Worm (Caenorhabditis elegans) whole organism, L1 larva: ENCODE data around the gene C33D3.3.
A peak's percentile ranks its signal among the peaks of the same experiment; 100 is the strongest.

Experiments used
- C04F5.9 ChIP-seq: sonication (generic microtip); optimal IDR thresholded peaks from 2 replicates; lab custom pipeline; 2016; ENCODE audit warnings: missing genetic modification characterization, missing compliant biosample characterization
- C16A3.4 ChIP-seq: fragments of 150-350 bp; optimal IDR thresholded peaks from 2 replicates; lab custom pipeline; 2014; ENCODE audit warnings: missing biosample characterization, missing genetic modification characterization
- F16B12.6 ChIP-seq: fragments of 150-350 bp; optimal IDR thresholded peaks from 2 replicates; lab custom pipeline; 2014; ENCODE audit warnings: missing biosample characterization, missing genetic modification characterization
- aha-1 ChIP-seq: fragments of 150-350 bp; optimal IDR thresholded peaks from 2 replicates; lab custom pipeline; 2014; ENCODE audit warnings: missing biosample characterization, missing genetic modification characterization
- alr-1 ChIP-seq: fragments of 200-800 bp; sonication (Bioruptor generic); optimal IDR thresholded peaks from 2 replicates; lab custom pipeline; 2018; ENCODE audit warnings: borderline replicate concordance, mild to moderate bottlenecking, missing genetic modification characterization, missing compliant biosample characterization
- aly-2 ChIP-seq: fragments of 150-350 bp; optimal IDR thresholded peaks from 2 replicates; lab custom pipeline; 2014; ENCODE audit warnings: missing biosample characterization, missing genetic modification characterization
- ama-1 ChIP-seq: fragments of 150-350 bp; optimal IDR thresholded peaks from 2 replicates; lab custom pipeline; 2014
- blmp-1 ChIP-seq: fragments of 150-350 bp; optimal IDR thresholded peaks from 2 replicates; lab custom pipeline; 2014; ENCODE audit warnings: missing biosample characterization, missing genetic modification characterization
- ceh-63 ChIP-seq: fragments of 200-800 bp; sonication (Bioruptor generic); optimal IDR thresholded peaks from 2 replicates; lab custom pipeline; 2018; ENCODE audit warnings: mild to moderate bottlenecking, missing genetic modification characterization, missing compliant biosample characterization
- ceh-8 ChIP-seq: fragments of 200-800 bp; sonication (Bioruptor generic); optimal IDR thresholded peaks from 2 replicates; lab custom pipeline; 2018; ENCODE audit warnings: mild to moderate bottlenecking, missing genetic modification characterization, moderate library complexity, missing compliant biosample characterization
- ceh-90 ChIP-seq: sonication (generic microtip); optimal IDR thresholded peaks from 2 replicates; lab custom pipeline; 2016; ENCODE audit warnings: missing genetic modification characterization, missing compliant biosample characterization
- ces-1 ChIP-seq: fragments of 150-350 bp; optimal IDR thresholded peaks from 2 replicates; lab custom pipeline; 2014; ENCODE audit warnings: missing biosample characterization, missing genetic modification reagents, missing genetic modification characterization
- efl-3 ChIP-seq: fragments of 200-800 bp; sonication (Bioruptor generic); optimal IDR thresholded peaks from 2 replicates; lab custom pipeline; 2018; ENCODE audit warnings: mild to moderate bottlenecking, missing genetic modification characterization, missing compliant biosample characterization
- elt-2 ChIP-seq: sonication (generic microtip); optimal IDR thresholded peaks from 2 replicates; lab custom pipeline; 2016; ENCODE audit warnings: missing genetic modification characterization, mild to moderate bottlenecking, inconsistent platforms, missing compliant biosample characterization, missing genetic modification reagents
- elt-3 ChIP-seq, 6 experiments: fragments of 150-350 bp in 1 of 6; sonication (generic microtip); optimal IDR thresholded peaks; 2 replicates each; lab custom pipeline; 2017 to 2018; ENCODE audit warnings: missing biosample characterization in 6 of 6, missing genetic modification characterization in 6 of 6, inconsistent platforms in 1 of 6
- fkh-4 ChIP-seq: sonication (generic microtip); optimal IDR thresholded peaks from 2 replicates; lab custom pipeline; 2016; ENCODE audit warnings: missing compliant biosample characterization, missing genetic modification characterization, borderline replicate concordance
- fkh-8 ChIP-seq: sonication (generic microtip); optimal IDR thresholded peaks from 2 replicates; lab custom pipeline; 2016; ENCODE audit warnings: mild to moderate bottlenecking, missing genetic modification characterization, missing compliant biosample characterization
- fos-1 ChIP-seq: fragments of 150-350 bp; optimal IDR thresholded peaks from 2 replicates; lab custom pipeline; 2014; ENCODE audit warnings: missing biosample characterization, missing genetic modification characterization
- grh-1 ChIP-seq: fragments of 200-800 bp; sonication (Bioruptor generic); IDR thresholded peaks from 2 replicates; pipeline ENCODE4 v1.3.6; 2022; ENCODE audit warnings: missing genetic modification reagents, missing genetic modification characterization, missing compliant biosample characterization
- hlh-17 ChIP-seq: fragments of 200-800 bp; sonication (Bioruptor generic); optimal IDR thresholded peaks from 2 replicates; lab custom pipeline; 2018; ENCODE audit warnings: missing genetic modification characterization, mild to moderate bottlenecking, missing compliant biosample characterization, moderate library complexity, borderline replicate concordance
- hlh-4 ChIP-seq: sonication (generic microtip); optimal IDR thresholded peaks from 2 replicates; lab custom pipeline; 2016; ENCODE audit warnings: mild to moderate bottlenecking, missing genetic modification characterization, missing compliant biosample characterization
- hpl-2 ChIP-seq: fragments of 150-350 bp; optimal IDR thresholded peaks from 2 replicates; lab custom pipeline; 2014; ENCODE audit warnings: missing biosample characterization, missing genetic modification reagents, missing genetic modification characterization
- isw-1 ChIP-seq: fragments of 200-800 bp; sonication (Bioruptor generic); IDR thresholded peaks from 2 replicates; pipeline ENCODE4 v1.3.6; 2022; ENCODE audit warnings: missing genetic modification characterization, missing compliant biosample characterization
- jun-1 ChIP-seq: fragments of 150-350 bp; optimal IDR thresholded peaks from 2 replicates; lab custom pipeline; 2014; ENCODE audit warnings: missing biosample characterization, missing genetic modification reagents, missing genetic modification characterization
- lin-13 ChIP-seq: fragments of 150-350 bp; optimal IDR thresholded peaks from 2 replicates; lab custom pipeline; 2014; ENCODE audit warnings: missing biosample characterization, missing genetic modification reagents, missing genetic modification characterization
- lin-14 ChIP-seq: fragments of 200-800 bp; sonication (Bioruptor generic); optimal IDR thresholded peaks from 2 replicates; lab custom pipeline; 2018; ENCODE audit warnings: mild to moderate bottlenecking, missing genetic modification characterization, moderate library complexity, missing compliant biosample characterization
- lin-35 ChIP-seq, 2 experiments: fragments of 150-350 bp; optimal IDR thresholded peaks; 2 replicates each; lab custom pipeline; 2014; ENCODE audit warnings: missing biosample characterization in 2 of 2, missing genetic modification characterization in 2 of 2, missing genetic modification reagents in 2 of 2
- lir-3 ChIP-seq: sonication (generic microtip); optimal IDR thresholded peaks from 2 replicates; lab custom pipeline; 2016; ENCODE audit warnings: mild to moderate bottlenecking, missing genetic modification characterization, moderate library complexity, missing compliant biosample characterization; ENCODE audit not compliant: poor library complexity
- mef-2 ChIP-seq: fragments of 150-350 bp; optimal IDR thresholded peaks from 2 replicates; lab custom pipeline; 2014; ENCODE audit warnings: missing biosample characterization, missing genetic modification characterization
- mep-1 ChIP-seq: fragments of 150-350 bp; optimal IDR thresholded peaks from 2 replicates; lab custom pipeline; 2014; ENCODE audit warnings: missing biosample characterization, missing genetic modification characterization
- nhr-11 ChIP-seq: fragments of 150-350 bp; optimal IDR thresholded peaks from 2 replicates; lab custom pipeline; 2014; ENCODE audit warnings: missing biosample characterization, missing genetic modification characterization
- nhr-12 ChIP-seq: sonication (generic microtip); optimal IDR thresholded peaks from 2 replicates; lab custom pipeline; 2017; ENCODE audit warnings: missing biosample characterization, missing genetic modification characterization
- nhr-20 ChIP-seq: sonication (generic microtip); optimal IDR thresholded peaks from 2 replicates; lab custom pipeline; 2016; ENCODE audit warnings: mild to moderate bottlenecking, missing genetic modification characterization, missing compliant biosample characterization
- nhr-237 ChIP-seq: fragments of 150-350 bp; optimal IDR thresholded peaks from 2 replicates; lab custom pipeline; 2014; ENCODE audit warnings: missing biosample characterization, missing genetic modification characterization
- nhr-47 ChIP-seq: sonication (generic microtip); optimal IDR thresholded peaks from 2 replicates; lab custom pipeline; 2016; ENCODE audit warnings: mild to moderate bottlenecking, missing genetic modification characterization, moderate library complexity, missing compliant biosample characterization
- nhr-71 ChIP-seq: sonication (generic microtip); optimal IDR thresholded peaks from 2 replicates; lab custom pipeline; 2016; ENCODE audit warnings: mild to moderate bottlenecking, missing genetic modification characterization, moderate library complexity, missing compliant biosample characterization
- nhr-84 ChIP-seq: sonication (generic microtip); optimal IDR thresholded peaks from 2 replicates; lab custom pipeline; 2017; ENCODE audit warnings: missing biosample characterization, missing genetic modification characterization
- nhr-85 ChIP-seq: sonication (generic microtip); peaks from one replicate; lab custom pipeline; 2016; ENCODE audit warnings: missing genetic modification characterization, inconsistent platforms, missing compliant biosample characterization
- nhr-90 ChIP-seq: sonication (generic microtip); optimal IDR thresholded peaks from 2 replicates; lab custom pipeline; 2016; ENCODE audit warnings: mild to moderate bottlenecking, missing genetic modification characterization, missing compliant biosample characterization; ENCODE audit not compliant: poor library complexity
- pax-3 ChIP-seq: fragments of 200-800 bp; sonication (Bioruptor generic); optimal IDR thresholded peaks from 2 replicates; lab custom pipeline; 2018; ENCODE audit warnings: mild to moderate bottlenecking, missing genetic modification characterization, moderate library complexity, missing compliant biosample characterization
- pqm-1 ChIP-seq: sonication (generic microtip); optimal IDR thresholded peaks from 3 replicates; lab custom pipeline; 2017; ENCODE audit warnings: missing biosample characterization, missing genetic modification characterization
- rnt-1 ChIP-seq: sonication (generic microtip); optimal IDR thresholded peaks from 2 replicates; lab custom pipeline; 2016; ENCODE audit warnings: mild to moderate bottlenecking, missing genetic modification characterization, moderate library complexity, missing compliant biosample characterization
- skn-1 ChIP-seq: fragments of 150-350 bp; optimal IDR thresholded peaks from 2 replicates; lab custom pipeline; 2014; ENCODE audit warnings: missing biosample characterization, missing genetic modification characterization
- snpc-4 ChIP-seq: fragments of 150-350 bp; optimal IDR thresholded peaks from 2 replicates; lab custom pipeline; 2014; ENCODE audit warnings: missing biosample characterization, missing genetic modification characterization
- sox-4 ChIP-seq: sonication (generic microtip); optimal IDR thresholded peaks from 2 replicates; lab custom pipeline; 2016; ENCODE audit warnings: missing genetic modification characterization, missing compliant biosample characterization
- sptf-1 ChIP-seq: fragments of 150-350 bp; optimal IDR thresholded peaks from 2 replicates; lab custom pipeline; 2014; ENCODE audit warnings: missing biosample characterization, missing genetic modification characterization
- sup-37 ChIP-seq: fragments of 200-800 bp; sonication (Bioruptor generic); optimal IDR thresholded peaks from 2 replicates; lab custom pipeline; 2018; ENCODE audit warnings: mild to moderate bottlenecking, missing genetic modification characterization, missing compliant biosample characterization
- unc-30 ChIP-seq: sonication (generic microtip); optimal IDR thresholded peaks from 2 replicates; lab custom pipeline; 2017; ENCODE audit warnings: missing biosample characterization, missing genetic modification characterization
- xbp-1 ChIP-seq: sonication (generic microtip); optimal IDR thresholded peaks from 2 replicates; lab custom pipeline; 2016; ENCODE audit warnings: missing genetic modification characterization, missing compliant biosample characterization
- ztf-11 ChIP-seq, 2 experiments: sonication (generic microtip); optimal IDR thresholded peaks; 2 replicates each; lab custom pipeline; 2016 to 2017; ENCODE audit warnings: missing genetic modification characterization in 2 of 2, missing biosample characterization in 1 of 2, missing compliant biosample characterization in 1 of 2
- ztf-4 ChIP-seq: fragments of 150-350 bp; optimal IDR thresholded peaks from 2 replicates; lab custom pipeline; 2014; ENCODE audit warnings: missing biosample characterization, missing genetic modification characterization

The C33D3.3 gene

DNA sequence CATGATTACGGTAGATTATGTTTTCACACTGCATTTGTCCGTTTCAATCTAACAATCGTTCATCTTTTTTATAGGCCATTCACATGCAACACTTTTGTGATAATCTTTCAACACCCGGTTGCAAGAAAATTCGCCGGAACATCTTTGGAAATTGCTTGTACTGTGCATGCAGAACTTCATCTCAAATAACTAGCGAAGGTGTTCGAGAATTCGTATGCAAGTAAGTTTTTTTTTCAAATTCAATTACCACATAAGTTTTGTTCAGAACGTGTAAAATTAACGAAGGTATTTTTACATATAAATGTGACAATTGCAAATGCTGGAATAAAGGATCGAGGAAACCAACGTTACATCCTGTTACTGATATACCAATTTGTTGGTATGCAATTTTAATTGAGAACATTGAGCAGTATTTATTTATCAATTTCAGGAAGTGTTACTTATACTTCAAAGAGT lies at the start of gene C33D3.3:
Gene C33D3.3 (plus strand): TSS at position 51 of the 456 bp plus-strand sequence.
- no peak for TF ChIP-seq lin-14 (GFP tag; lab: Kevin White, UChicago)
- no peak for TF ChIP-seq xbp-1 (tag; lab: Kevin White, UChicago)
- no peak for TF ChIP-seq aly-2 (tag; lab: Kevin White, UChicago)
- TF ChIP-seq F16B12.6, result no peak
- no peak for TF ChIP-seq ces-1 (GFP tag; lab: Kevin White, UChicago)
- no peak for TF ChIP-seq sptf-1 (tag; lab: Kevin White, UChicago)
- no peak for TF ChIP-seq lin-13 (GFP tag; lab: Kevin White, UChicago)
- TF ChIP-seq blmp-1, result no peak
- TF ChIP-seq mef-2 (tag; lab: Kevin White, UChicago), result no peak
- no peak for TF ChIP-seq ztf-11 (tag; optimal IDR thresholded peaks at IDR 0.05; lab: Kevin White, UChicago)
- no peak for TF ChIP-seq sox-4 (tag; lab: Kevin White, UChicago)
- no peak for TF ChIP-seq lir-3 (tag; lab: Kevin White, UChicago)
- TF ChIP-seq efl-3 (GFP tag; lab: Kevin White, UChicago), result no peak
- TF ChIP-seq, all 84 proteins: peak for 0

DNA sequence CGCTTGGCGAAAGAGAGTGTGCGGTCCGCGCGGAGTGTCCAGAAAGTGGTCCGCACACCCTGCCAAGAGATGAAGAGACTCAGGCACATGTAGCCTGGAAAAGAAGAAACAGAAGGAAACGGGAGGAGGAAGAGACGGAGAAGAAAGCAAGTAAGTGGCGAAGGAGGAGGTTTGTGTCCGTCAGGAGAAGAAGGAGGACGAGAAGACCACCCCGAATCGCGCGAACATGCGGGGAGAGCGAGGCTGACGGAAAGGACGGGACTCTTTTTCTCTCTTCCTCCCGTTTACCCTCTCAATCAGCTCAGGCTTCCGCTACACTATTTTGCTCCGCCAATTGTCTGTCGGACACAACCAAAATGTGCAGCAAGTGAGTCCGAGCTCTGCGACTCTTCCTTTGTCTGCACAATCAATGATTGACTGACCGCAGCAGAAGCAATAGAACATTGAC lies 49.6 kb upstream of the C33D3.3 start:
- TF ChIP-seq fos-1 (tag; lab: Kevin White, UChicago) (peak; percentile 16), aha-1 (no peak), mep-1 (tag; lab: Kevin White, UChicago) (no peak), nhr-47 (tag; lab: Kevin White, UChicago) (peak; percentile 75), ceh-63 (GFP tag; lab: Kevin White, UChicago) (no peak), sup-37 (GFP tag; lab: Kevin White, UChicago) (no peak), hlh-4 (no peak), skn-1 (peak; percentile 23), ama-1 (lab: Kevin White, UChicago) (no peak), nhr-237 (tag; lab: Kevin White, UChicago) (no peak), hpl-2 (GFP tag; lab: Kevin White, UChicago) (no peak), F16B12.6 (no peak), unc-30 (tag; lab: Kevin White, UChicago) (no peak), alr-1 (no peak), efl-3 (GFP tag; lab: Kevin White, UChicago) (no peak), pqm-1 (tag; lab: Kevin White, UChicago) (no peak), nhr-71 (tag; lab: Kevin White, UChicago) (peak; percentile 82), lin-13 (GFP tag; lab: Kevin White, UChicago) (no peak), ces-1 (GFP tag; lab: Kevin White, UChicago) (peak; percentile 41), fkh-8 (tag; lab: Kevin White, UChicago) (peak; percentile 89), nhr-20 (peak; percentile 32), nhr-90 (no peak), ceh-90 (tag; lab: Kevin White, UChicago) (no peak), ceh-8 (GFP tag; lab: Kevin White, UChicago) (peak; percentile 17), elt-2 (tag; lab: Kevin White, UChicago) (no peak), jun-1 (tag; lab: Kevin White, UChicago) (peak; percentile 45), elt-3 (tag; optimal IDR thresholded peaks at IDR 0.05; lab: Kevin White, UChicago) (no peak), nhr-84 (tag; lab: Kevin White, UChicago) (no peak), C04F5.9 (tag; lab: Kevin White, UChicago) (no peak), nhr-85 (no peak), lin-35 (GFP tag; optimal IDR thresholded peaks at IDR 0.05; lab: Kevin White, UChicago) (peak in 1 of 2 experiments; percentile 60), snpc-4 (tag; lab: Kevin White, UChicago) (no peak), isw-1 (GFP tag; lab: Robert Waterston, UW) (peak; percentile 64), pax-3 (tag; lab: Kevin White, UChicago) (peak; percentile 40), ztf-4 (tag; lab: Kevin White, UChicago) (peak; percentile 35), nhr-11 (no peak), sptf-1 (tag; lab: Kevin White, UChicago) (no peak), hlh-17 (GFP tag; lab: Kevin White, UChicago) (no peak), grh-1 (no peak), C16A3.4 (tag; lab: Kevin White, UChicago) (peak; percentile 51), nhr-12 (tag; lab: Kevin White, UChicago) (peak; percentile 15), fkh-4 (tag; lab: Kevin White, UChicago) (no peak), rnt-1 (tag; lab: Kevin White, UChicago) (peak; percentile 39), lin-14 (GFP tag; lab: Kevin White, UChicago) (peak; percentile 97)
